Worm (Caenorhabditis elegans) whole organism, young adult: Measurements from ENCODE around the gene brc-2.

Source experiments
- B0019.2 ChIP-seq: fragments of 200-800 bp; sonication (Bioruptor generic); conservative IDR thresholded peaks from 2 replicates; pipeline ENCODE4 v1.3.6; 2022; ENCODE audit warnings: missing genetic modification reagents, missing genetic modification characterization, missing compliant biosample characterization
- F22D6.2 ChIP-seq: sonication (generic microtip); optimal IDR thresholded peaks from 2 replicates; lab custom pipeline; 2016; ENCODE audit warnings: mild to moderate bottlenecking, missing genetic modification characterization, missing compliant biosample characterization
- F33H1.4 ChIP-seq: fragments of 200-800 bp; sonication (Bioruptor generic); IDR thresholded peaks from 2 replicates; pipeline ENCODE4 v1.3.6; 2022; ENCODE audit warnings: missing genetic modification reagents, missing genetic modification characterization, missing compliant biosample characterization
- aptf-3 ChIP-seq: fragments of 200-800 bp; sonication (Bioruptor generic); IDR thresholded peaks from 2 replicates; pipeline ENCODE4 v1.3.6; 2022; ENCODE audit warnings: missing genetic modification characterization, missing compliant biosample characterization
- athp-1 ChIP-seq: sonication (generic microtip); optimal IDR thresholded peaks from 2 replicates; lab custom pipeline; 2017; ENCODE audit warnings: mild to moderate bottlenecking, missing genetic modification characterization, missing compliant biosample characterization
- attf-5 ChIP-seq: fragments of 200-800 bp; sonication (Bioruptor generic); optimal IDR thresholded peaks from 2 replicates; lab custom pipeline; 2018; ENCODE audit warnings: mild to moderate bottlenecking, missing genetic modification characterization, missing compliant biosample characterization
- attf-6 ChIP-seq: fragments of 200-800 bp; sonication (Bioruptor generic); IDR thresholded peaks from 2 replicates; pipeline ENCODE4 v1.3.6; 2022; ENCODE audit warnings: missing genetic modification reagents, missing genetic modification characterization, missing compliant biosample characterization
- ccch-3 ChIP-seq: fragments of 200-800 bp; sonication (Bioruptor generic); optimal IDR thresholded peaks from 2 replicates; lab custom pipeline; 2018; ENCODE audit warnings: mild to moderate bottlenecking, missing genetic modification characterization, missing compliant biosample characterization
- ceh-27 ChIP-seq: fragments of 200-800 bp; sonication (Bioruptor generic); optimal IDR thresholded peaks from 2 replicates; lab custom pipeline; 2018; ENCODE audit warnings: mild to moderate bottlenecking, missing genetic modification characterization, moderate library complexity, missing compliant biosample characterization
- die-1 ChIP-seq: sonication (generic microtip); optimal IDR thresholded peaks from 2 replicates; lab custom pipeline; 2016; ENCODE audit warnings: missing genotype, mild to moderate bottlenecking, missing genetic modification characterization, missing compliant biosample characterization
- ekl-4 ChIP-seq: fragments of 200-800 bp; sonication (Bioruptor generic); IDR thresholded peaks from 2 replicates; pipeline ENCODE4 v1.3.6; 2022; ENCODE audit warnings: missing genetic modification reagents, missing genetic modification characterization, missing compliant biosample characterization
- hmg-1.2 ChIP-seq: fragments of 200-800 bp; sonication (Bioruptor generic); IDR thresholded peaks from 2 replicates; pipeline ENCODE4 v1.3.6; 2022; ENCODE audit warnings: missing genetic modification reagents, missing genetic modification characterization, missing compliant biosample characterization
- nhr-179 ChIP-seq: sonication (generic microtip); optimal IDR thresholded peaks from 2 replicates; lab custom pipeline; 2016; ENCODE audit warnings: mild to moderate bottlenecking, missing genetic modification characterization, missing compliant biosample characterization
- nhr-80 ChIP-seq: sonication (generic microtip); optimal IDR thresholded peaks from 2 replicates; lab custom pipeline; 2016; ENCODE audit warnings: missing genetic modification characterization, missing compliant biosample characterization
- unc-62 ChIP-seq: fragments of 150-350 bp; optimal IDR thresholded peaks from 2 replicates; lab custom pipeline; 2014; ENCODE audit warnings: missing biosample characterization, missing genetic modification reagents, missing genetic modification characterization
- ztf-25 ChIP-seq: fragments of 200-800 bp; sonication (Bioruptor generic); IDR thresholded peaks from 2 replicates; pipeline ENCODE4 v1.3.6; 2022; ENCODE audit warnings: missing genetic modification reagents, missing genetic modification characterization, missing compliant biosample characterization

Gene brc-2

DNA sequence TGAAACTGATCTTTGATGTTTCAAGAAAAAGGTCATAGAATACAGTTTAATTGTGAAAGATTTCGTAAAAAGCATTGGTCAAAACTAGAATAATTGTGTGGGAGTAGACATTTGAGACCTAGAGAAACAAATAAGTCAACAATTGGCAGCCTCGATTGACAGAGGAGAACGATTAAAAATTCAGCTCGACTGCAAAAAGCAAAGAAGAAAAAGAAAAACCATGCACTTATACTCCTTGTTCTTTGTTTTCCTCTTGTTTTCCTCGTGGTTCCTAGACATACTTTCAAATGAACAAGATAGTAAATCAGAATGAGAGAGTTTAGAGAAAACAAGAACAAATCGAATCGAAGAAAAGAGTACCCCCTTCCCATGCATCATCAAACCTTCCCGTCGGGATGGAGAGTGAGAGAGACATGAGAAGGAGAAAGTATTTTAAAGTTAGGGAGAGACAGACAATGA lies 45.5 kb downstream of the brc-2 start (continued):
- TF ChIP-seq nhr-179 (tag; lab: Kevin White, UChicago) (no peak), attf-6 (GFP tag; lab: Robert Waterston, UW) (no peak), aptf-3 (GFP tag; lab: Robert Waterston, UW) (no peak), hmg-1.2 (GFP tag; lab: Robert Waterston, UW) (peak; percentile 14; the same call in 1 of the 2 replicates), attf-5 (GFP tag; lab: Kevin White, UChicago) (peak; percentile 64), ceh-27 (no peak), ztf-25 (no peak), unc-62 (GFP tag; lab: Kevin White, UChicago) (no peak), die-1 (tag; lab: Kevin White, UChicago) (no peak)

DNA sequence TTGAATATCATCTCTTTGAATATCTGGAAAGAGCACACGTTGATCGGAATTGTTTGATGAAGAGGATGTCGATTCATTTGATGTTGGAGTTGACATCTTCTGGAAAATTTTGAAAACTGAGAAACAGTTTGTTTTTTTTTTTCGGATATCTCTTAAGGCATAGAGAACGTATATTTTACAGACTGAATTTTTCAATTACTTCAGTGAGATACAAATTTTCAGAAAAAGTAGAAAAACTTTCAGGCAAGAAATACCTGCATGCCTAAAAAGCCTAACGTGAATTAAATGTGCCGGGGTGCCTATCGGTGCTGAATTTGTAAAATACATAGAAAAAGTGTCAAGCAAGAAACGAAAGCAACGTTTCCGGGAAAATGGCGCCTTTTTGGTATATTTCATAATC lies 46.2 kb downstream of the brc-2 start, which contains the start of gene zak-1:
TSS of gene zak-1 (minus strand) at position 101 of the 400 bp plus-strand sequence.
- no peak for TF ChIP-seq nhr-80 (tag; lab: Kevin White, UChicago)
- TF ChIP-seq athp-1 (tag; lab: Kevin White, UChicago) = no peak
- no peak for TF ChIP-seq F22D6.2 (tag; lab: Kevin White, UChicago)
- TF ChIP-seq ekl-4 = no peak
- no peak for TF ChIP-seq ccch-3 (GFP tag; lab: Kevin White, UChicago)
- TF ChIP-seq F33H1.4 = no peak
- no peak for TF ChIP-seq B0019.2
